Fruit fly (Drosophila melanogaster) whole organism, embryonic: ENCODE results near the gene CG11168.

ENCODE experiments used
- Awh ChIP-seq: fragments of 200-800 bp; sonication (Bioruptor generic); IDR thresholded peaks from 2 replicates; pipeline ENCODE4, ENCODE4 v1.3.6; 2022; ENCODE audit warnings: missing biosample characterization, missing genetic modification characterization
- CG10462 ChIP-seq: fragments of 200-800 bp; sonication (Bioruptor generic); optimal IDR thresholded peaks from 2 replicates; lab custom pipeline; 2016; ENCODE audit warnings: missing biosample characterization, missing genetic modification characterization
- CG12104 ChIP-seq: fragments of 200-800 bp; sonication (Bioruptor generic); optimal IDR thresholded peaks from 3 replicates; lab custom pipeline; 2016; ENCODE audit warnings: missing biosample characterization, missing genetic modification characterization
- CG14441 ChIP-seq: fragments of 200-800 bp; sonication (Bioruptor generic); IDR thresholded peaks from 2 replicates; pipeline ENCODE4 v1.3.6; 2022; ENCODE audit warnings: missing biosample characterization, missing genetic modification characterization
- CG14710 ChIP-seq: fragments of 200-800 bp; sonication (Bioruptor generic); optimal IDR thresholded peaks from 3 replicates; lab custom pipeline; 2019; ENCODE audit warnings: missing biosample characterization, mild to moderate bottlenecking, missing genetic modification characterization, moderate library complexity
- CG14860 ChIP-seq: fragments of 200-800 bp; sonication (Bioruptor generic); IDR thresholded peaks from 3 replicates; pipeline ENCODE4 v1.3.6; 2022; ENCODE audit warnings: missing biosample characterization, missing genetic modification characterization; ENCODE audit not compliant: partially characterized antibody
- CG15073 ChIP-seq: fragments of 200-800 bp; sonication (Bioruptor generic); optimal IDR thresholded peaks from 2 replicates; lab custom pipeline; 2016; ENCODE audit warnings: missing biosample characterization, missing genetic modification characterization
- CG18262 ChIP-seq: fragments of 200-800 bp; optimal IDR thresholded peaks from 3 replicates; lab custom pipeline; 2019; ENCODE audit warnings: missing biosample characterization, mild to moderate bottlenecking, missing genetic modification characterization, moderate library complexity
- CG2116 ChIP-seq: fragments of 200-800 bp; sonication (Bioruptor generic); optimal IDR thresholded peaks from 3 replicates; lab custom pipeline; 2018; ENCODE audit warnings: missing biosample characterization, mild to moderate bottlenecking, missing genetic modification characterization
- CG2202 ChIP-seq: fragments of 200-800 bp; sonication (Bioruptor generic); optimal IDR thresholded peaks from 2 replicates; lab custom pipeline; 2018; ENCODE audit warnings: missing biosample characterization, mild to moderate bottlenecking, missing genetic modification characterization
- CG2889 ChIP-seq: fragments of 200-800 bp; sonication (Bioruptor generic); IDR thresholded peaks from 3 replicates; pipeline ENCODE4 v1.3.6; 2022; ENCODE audit warnings: missing biosample characterization, missing genetic modification characterization
- CG32772 ChIP-seq: fragments of 200-800 bp; sonication (Bioruptor generic); IDR thresholded peaks from 2 replicates; pipeline ENCODE4 v1.3.6; 2022; ENCODE audit warnings: missing biosample characterization, missing genetic modification characterization
- CG3838 ChIP-seq: fragments of 200-800 bp; sonication (Bioruptor generic); optimal IDR thresholded peaks from 3 replicates; lab custom pipeline; 2016; ENCODE audit warnings: missing biosample characterization, missing genetic modification characterization
- CG3995 ChIP-seq: fragments of 200-800 bp; sonication (Bioruptor generic); optimal IDR thresholded peaks from 3 replicates; lab custom pipeline; 2016; ENCODE audit warnings: missing biosample characterization, missing genetic modification characterization
- CG5180 ChIP-seq: fragments of 200-800 bp; sonication (Bioruptor generic); optimal IDR thresholded peaks from 3 replicates; lab custom pipeline; 2017; ENCODE audit warnings: missing biosample characterization, missing genetic modification characterization, mild to moderate bottlenecking, moderate library complexity, missing genetic modification reagents
- CG6254 ChIP-seq: fragments of 200-800 bp; sonication (Bioruptor generic); optimal IDR thresholded peaks from 3 replicates; lab custom pipeline; 2017; ENCODE audit warnings: mild to moderate bottlenecking, missing biosample characterization, missing genetic modification reagents, missing genetic modification characterization
- CG6765 ChIP-seq: fragments of 200-800 bp; sonication (Bioruptor generic); optimal IDR thresholded peaks from 3 replicates; lab custom pipeline; 2017; ENCODE audit warnings: missing biosample characterization, mild to moderate bottlenecking, missing genetic modification characterization
- CG7839 ChIP-seq: fragments of 200-800 bp; sonication (Bioruptor generic); optimal IDR thresholded peaks from 3 replicates; lab custom pipeline; 2018; ENCODE audit warnings: missing biosample characterization, mild to moderate bottlenecking, missing genetic modification characterization, moderate library complexity
- CG7987 ChIP-seq: fragments of 200-800 bp; sonication (Bioruptor generic); optimal IDR thresholded peaks from 2 replicates; lab custom pipeline; 2018; ENCODE audit warnings: missing biosample characterization, mild to moderate bottlenecking, missing genetic modification characterization, moderate library complexity
- Dll ChIP-seq: fragments of 200-800 bp; sonication (Bioruptor generic); IDR thresholded peaks from 4 replicates; pipeline ENCODE4 v1.3.6; 2022; ENCODE audit warnings: missing biosample characterization, missing genetic modification characterization; ENCODE audit not compliant: partially characterized antibody
- Dref ChIP-seq: fragments of 200-800 bp; sonication (Bioruptor generic); IDR thresholded peaks from 2 replicates; pipeline ENCODE4 v1.3.6; 2022; ENCODE audit warnings: missing biosample characterization, missing genetic modification characterization
- E2f1 ChIP-seq: fragments of 200-800 bp; sonication (Bioruptor generic); IDR thresholded peaks from 2 replicates; pipeline ENCODE4 v1.3.6; 2022; ENCODE audit warnings: missing biosample characterization, missing genetic modification characterization
- Elba2 ChIP-seq: fragments of 200-800 bp; sonication (Bioruptor generic); optimal IDR thresholded peaks from 3 replicates; lab custom pipeline; 2016; ENCODE audit warnings: missing biosample characterization, missing genetic modification characterization
- H2.0 ChIP-seq: fragments of 200-800 bp; sonication (Bioruptor generic); IDR thresholded peaks from 2 replicates; pipeline ENCODE4 v1.3.6; 2022; ENCODE audit warnings: missing biosample characterization, missing genetic modification characterization
- Lpt ChIP-seq: fragments of >200 bp; optimal IDR thresholded peaks from 2 replicates; lab custom pipeline; 2018; ENCODE audit warnings: missing biosample characterization, missing genetic modification characterization
- MBD-R2 ChIP-seq: fragments of 200-800 bp; sonication (Bioruptor generic); IDR thresholded peaks from 2 replicates; pipeline ENCODE4 v1.3.6; 2022; ENCODE audit warnings: missing biosample characterization, missing genetic modification characterization
- Mes4 ChIP-seq: fragments of 200-800 bp; sonication (Bioruptor generic); optimal IDR thresholded peaks from 2 replicates; lab custom pipeline; 2016; ENCODE audit warnings: missing biosample characterization, missing genetic modification characterization
- Myb ChIP-seq: fragments of 200-800 bp; sonication (Bioruptor generic); optimal IDR thresholded peaks from 2 replicates; lab custom pipeline; 2016; ENCODE audit warnings: missing biosample characterization, missing genetic modification characterization
- Scr ChIP-seq: fragments of 200-800 bp; sonication (Bioruptor generic); IDR thresholded peaks from 2 replicates; pipeline ENCODE4 v1.3.6; 2022; ENCODE audit warnings: missing biosample characterization, missing genetic modification characterization; ENCODE audit not compliant: partially characterized antibody
- al ChIP-seq: fragments of 200-800 bp; sonication (Bioruptor generic); IDR thresholded peaks from 2 replicates; pipeline ENCODE4 v1.3.6; 2022; ENCODE audit warnings: missing biosample characterization, missing genetic modification characterization
- cato ChIP-seq: fragments of 200-800 bp; sonication (Bioruptor generic); optimal IDR thresholded peaks from 2 replicates; lab custom pipeline; 2016; ENCODE audit warnings: missing biosample characterization, missing genetic modification characterization, borderline replicate concordance
- chm ChIP-seq: fragments of 200-800 bp; sonication (Bioruptor generic); IDR thresholded peaks from 2 replicates; pipeline ENCODE4 v1.3.6; 2022; ENCODE audit warnings: missing biosample characterization, missing genetic modification characterization
- fd96Cb ChIP-seq: fragments of 200-800 bp; sonication (Bioruptor generic); optimal IDR thresholded peaks from 2 replicates; lab custom pipeline; 2018; ENCODE audit warnings: missing biosample characterization, mild to moderate bottlenecking, missing genetic modification characterization, moderate library complexity
- gcm ChIP-seq: fragments of 200-800 bp; sonication (Bioruptor generic); optimal IDR thresholded peaks from 2 replicates; lab custom pipeline; 2019; ENCODE audit warnings: missing biosample characterization, mild to moderate bottlenecking, missing genetic modification characterization, moderate library complexity
- gfzf ChIP-seq: fragments of 200-800 bp; sonication (Bioruptor generic); optimal IDR thresholded peaks from 2 replicates; lab custom pipeline; 2016; ENCODE audit warnings: missing biosample characterization, mild to moderate bottlenecking, missing genetic modification characterization, moderate library complexity
- hth ChIP-seq: fragments of >200 bp; optimal IDR thresholded peaks from 2 replicates; lab custom pipeline; 2017; ENCODE audit warnings: inconsistent platforms
- jigr1 ChIP-seq: fragments of 200-800 bp; sonication (Bioruptor generic); IDR thresholded peaks from 3 replicates; pipeline ENCODE4 v1.3.6; 2022; ENCODE audit warnings: missing biosample characterization, missing genetic modification characterization
- pho ChIP-seq: fragments of 200-800 bp; sonication (Bioruptor generic); optimal IDR thresholded peaks from 2 replicates; lab custom pipeline; 2016; ENCODE audit warnings: missing biosample characterization, missing genetic modification characterization
- pzg ChIP-seq: fragments of 200-800 bp; sonication (Bioruptor generic); optimal IDR thresholded peaks from 3 replicates; lab custom pipeline; 2018; ENCODE audit warnings: missing biosample characterization, mild to moderate bottlenecking, missing genetic modification characterization, moderate library complexity
- sr ChIP-seq: fragments of 200-800 bp; sonication (Bioruptor generic); IDR thresholded peaks from 3 replicates; pipeline ENCODE4 v1.3.6; 2022; ENCODE audit warnings: missing biosample characterization, missing genetic modification characterization
- stwl ChIP-seq: fragments of 200-800 bp; sonication (Bioruptor generic); optimal IDR thresholded peaks from 3 replicates; lab custom pipeline; 2018; ENCODE audit warnings: missing biosample characterization, mild to moderate bottlenecking, missing genetic modification characterization, moderate library complexity
- tup ChIP-seq: fragments of 200-800 bp; sonication (Bioruptor generic); optimal IDR thresholded peaks from 2 replicates; lab custom pipeline; 2016; ENCODE audit warnings: missing biosample characterization, mild to moderate bottlenecking, missing genetic modification characterization, moderate library complexity
- unc-4 ChIP-seq: fragments of 200-800 bp; sonication (Bioruptor generic); IDR thresholded peaks from 2 replicates; pipeline ENCODE4 v1.3.6; 2022; ENCODE audit warnings: missing biosample characterization, missing genetic modification characterization; ENCODE audit not compliant: partially characterized antibody
- yki ChIP-seq: fragments of >200 bp; optimal IDR thresholded peaks from 3 replicates; lab custom pipeline; 2018
- zf30C ChIP-seq: fragments of 200-800 bp; sonication (Bioruptor generic); optimal IDR thresholded peaks from 3 replicates; lab custom pipeline; 2018; ENCODE audit warnings: missing biosample characterization, mild to moderate bottlenecking, missing genetic modification characterization
- zfh1 ChIP-seq: fragments of 200-800 bp; sonication (Bioruptor generic); IDR thresholded peaks from 3 replicates; pipeline ENCODE4 v1.3.6; 2022; ENCODE audit warnings: missing biosample characterization, missing genetic modification characterization

CG11168 gene

dm6 chr3R:24922270-24922669, 4.4 kb downstream of the CG11168 start, which contains the start of gene Mink (continued):
- peak; percentile 22; the same call in 1 of the 2 replicates for TF ChIP-seq MBD-R2 (GFP tag; lab: Robert Waterston, UW)
- no peak for TF ChIP-seq CG3995
- TF ChIP-seq CG15073 (GFP tag; lab: Kevin White, UChicago): no peak
- peak; percentile 31; the same call in 1 of the 2 replicates for TF ChIP-seq unc-4 (GFP tag; lab: Robert Waterston, UW)
- no peak for TF ChIP-seq cato (GFP tag; lab: Kevin White, UChicago)
- no peak for TF ChIP-seq CG12104 (GFP tag; lab: Kevin White, UChicago)
- TF ChIP-seq CG14710: peak; percentile 11
- TF ChIP-seq CG10462 (GFP tag; lab: Kevin White, UChicago): no peak
- TF ChIP-seq CG2202 (tag; lab: Kevin White, UChicago): no peak
- TF ChIP-seq Awh (GFP tag; lab: Robert Waterston, UW): no peak
- TF ChIP-seq Scr (GFP tag; lab: Robert Waterston, UW): 0 out of 2 replicates have a peak, but pooled peaks have one; percentile 19
- no peak for TF ChIP-seq Dll (GFP tag; lab: Robert Waterston, UW)
- TF ChIP-seq H2.0 (GFP tag; lab: Robert Waterston, UW): no peak
- no peak for TF ChIP-seq fd96Cb
- TF ChIP-seq CG6765 (GFP tag; lab: Kevin White, UChicago): no peak
- TF ChIP-seq Lpt (GFP tag; lab: Kevin White, UChicago): no peak
- no peak for TF ChIP-seq gcm (GFP tag; lab: Kevin White, UChicago)
- TF ChIP-seq CG6254 (GFP tag; lab: Kevin White, UChicago): no peak
- TF ChIP-seq zf30C (GFP tag; lab: Kevin White, UChicago): no peak
- peak; percentile 73 for TF ChIP-seq Dref
- no peak for TF ChIP-seq CG14860 (GFP tag; lab: Robert Waterston, UW)
- no peak for TF ChIP-seq al (GFP tag; lab: Robert Waterston, UW)
- TF ChIP-seq gfzf (GFP tag; lab: Kevin White, UChicago): peak; percentile 73
- TF ChIP-seq CG7987 (GFP tag; lab: Kevin White, UChicago): no peak
- TF ChIP-seq E2f1: no peak
- no peak for TF ChIP-seq CG5180 (GFP tag; lab: Kevin White, UChicago)
- TF ChIP-seq CG32772: no peak
- no peak for TF ChIP-seq CG2889 (GFP tag; lab: Robert Waterston, UW)
- no peak for TF ChIP-seq hth (lab: Kevin White, UChicago)
- TF ChIP-seq CG14441 (GFP tag; lab: Robert Waterston, UW): no peak
- peak; percentile 47 for TF ChIP-seq stwl (tag; lab: Kevin White, UChicago)
- TF ChIP-seq jigr1 (GFP tag; lab: Robert Waterston, UW): no peak
- peak; percentile 75 for TF ChIP-seq Myb
- TF ChIP-seq CG3838 (GFP tag; lab: Kevin White, UChicago): no peak
- no peak for TF ChIP-seq zfh1 (GFP tag; lab: Robert Waterston, UW)
- TF ChIP-seq CG18262 (tag; lab: Kevin White, UChicago): no peak
- TF ChIP-seq sr (GFP tag; lab: Robert Waterston, UW): no peak
- no peak for TF ChIP-seq tup (GFP tag; lab: Kevin White, UChicago)
- TF ChIP-seq yki (lab: Kevin White, UChicago): no peak
- no peak for TF ChIP-seq pho (GFP tag; lab: Kevin White, UChicago)
- TF ChIP-seq Elba2 (GFP tag; lab: Kevin White, UChicago): peak; percentile 2
- no peak for TF ChIP-seq CG7839 (tag; lab: Kevin White, UChicago)
- TF ChIP-seq chm (GFP tag; lab: Robert Waterston, UW): no peak
- TF ChIP-seq pzg: peak; percentile 40
- TF ChIP-seq CG2116 (GFP tag; lab: Kevin White, UChicago): peak; percentile 48
- TF ChIP-seq Mes4 (GFP tag; lab: Kevin White, UChicago): no peak
